Fruit fly (Drosophila melanogaster) whole organism, prepupa: ENCODE results near the gene Sf3b2.

Experiments used
- Blimp-1 ChIP-seq: fragments of 200-800 bp; sonication (Bioruptor generic); optimal IDR thresholded peaks from 3 replicates; lab custom pipeline; 2017; ENCODE audit warnings: missing biosample characterization, missing genetic modification characterization, mild to moderate bottlenecking, moderate library complexity, missing genetic modification reagents
- CG11294 ChIP-seq: fragments of 200-800 bp; sonication (Bioruptor generic); IDR thresholded peaks from 2 replicates; pipeline ENCODE4 v1.3.6; 2022; ENCODE audit warnings: missing biosample characterization, missing genetic modification characterization
- CG11762 ChIP-seq: fragments of 200-800 bp; sonication (Bioruptor generic); optimal IDR thresholded peaks from 3 replicates; lab custom pipeline; 2016; ENCODE audit warnings: missing biosample characterization, missing genetic modification characterization; ENCODE audit not compliant: insufficient read depth
- CG11902 ChIP-seq: fragments of 200-800 bp; sonication (Bioruptor generic); optimal IDR thresholded peaks from 3 replicates; lab custom pipeline; 2016; ENCODE audit warnings: missing biosample characterization, missing genetic modification characterization
- CG1621 ChIP-seq: fragments of 200-800 bp; sonication (Bioruptor generic); optimal IDR thresholded peaks from 3 replicates; lab custom pipeline; 2018; ENCODE audit warnings: missing biosample characterization, mild to moderate bottlenecking, missing genetic modification characterization
- CG16779 ChIP-seq: fragments of 200-800 bp; sonication (Bioruptor generic); optimal IDR thresholded peaks from 3 replicates; lab custom pipeline; 2017; ENCODE audit warnings: missing biosample characterization, mild to moderate bottlenecking, missing genetic modification characterization
- CG31627 ChIP-seq: fragments of 200-800 bp; sonication (Bioruptor generic); optimal IDR thresholded peaks from 3 replicates; lab custom pipeline; 2016; ENCODE audit warnings: missing biosample characterization, missing genetic modification characterization
- CG34406 ChIP-seq: fragments of 200-800 bp; sonication (Bioruptor generic); optimal IDR thresholded peaks from 3 replicates; lab custom pipeline; 2016; ENCODE audit warnings: missing biosample characterization, missing genetic modification characterization
- CG3919 ChIP-seq: fragments of 200-800 bp; sonication (Bioruptor generic); optimal IDR thresholded peaks from 3 replicates; lab custom pipeline; 2016; ENCODE audit warnings: missing biosample characterization, missing genetic modification characterization
- CG4318 ChIP-seq: fragments of 200-800 bp; sonication (Bioruptor generic); optimal IDR thresholded peaks from 3 replicates; lab custom pipeline; 2017; ENCODE audit warnings: missing biosample characterization, mild to moderate bottlenecking, missing genetic modification characterization
- CG6163 ChIP-seq: fragments of 200-800 bp; sonication (Bioruptor generic); IDR thresholded peaks from 3 replicates; pipeline ENCODE4 v1.3.6; 2022; ENCODE audit warnings: missing biosample characterization, missing genetic modification characterization
- CG6276 ChIP-seq: fragments of 200-800 bp; sonication (Bioruptor generic); optimal IDR thresholded peaks from 2 replicates; lab custom pipeline; 2017; ENCODE audit warnings: missing biosample characterization, mild to moderate bottlenecking, missing genetic modification characterization
- CG6792 ChIP-seq: fragments of 200-800 bp; sonication (Bioruptor generic); optimal IDR thresholded peaks from 3 replicates; lab custom pipeline; 2016; ENCODE audit warnings: missing biosample characterization, missing genetic modification characterization
- CG6808 ChIP-seq: fragments of 200-800 bp; sonication (Bioruptor generic); optimal IDR thresholded peaks from 3 replicates; lab custom pipeline; 2017; ENCODE audit warnings: missing biosample characterization, missing genetic modification characterization, mild to moderate bottlenecking, moderate library complexity, missing genetic modification reagents
- CG6854 ChIP-seq: fragments of 200-800 bp; sonication (Bioruptor generic); optimal IDR thresholded peaks from 2 replicates; lab custom pipeline; 2017; ENCODE audit warnings: missing biosample characterization, mild to moderate bottlenecking, missing genetic modification characterization
- CG7368 ChIP-seq: fragments of 200-800 bp; sonication (Bioruptor generic); optimal IDR thresholded peaks from 3 replicates; lab custom pipeline; 2016; ENCODE audit warnings: missing biosample characterization, missing genetic modification characterization
- CG8119 ChIP-seq: fragments of 200-800 bp; sonication (Bioruptor generic); IDR thresholded peaks from 3 replicates; pipeline ENCODE4 v1.3.6; 2022; ENCODE audit warnings: missing biosample characterization, missing genetic modification characterization
- CG8319 ChIP-seq: fragments of 200-800 bp; sonication (Bioruptor generic); optimal IDR thresholded peaks from 3 replicates; lab custom pipeline; 2016; ENCODE audit warnings: missing biosample characterization, missing genetic modification characterization
- CG9139 ChIP-seq: fragments of 200-800 bp; sonication (Bioruptor generic); optimal IDR thresholded peaks from 3 replicates; lab custom pipeline; 2017; ENCODE audit warnings: missing biosample characterization, mild to moderate bottlenecking, missing genetic modification characterization
- Eip78C ChIP-seq: fragments of 200-800 bp; sonication (Bioruptor generic); peaks from one replicate; lab custom pipeline; 2016; ENCODE audit warnings: missing biosample characterization, missing genetic modification characterization
- Eip93F ChIP-seq: fragments of 200-800 bp; sonication (Bioruptor generic); optimal IDR thresholded peaks from 2 replicates; lab custom pipeline; 2016; ENCODE audit warnings: missing biosample characterization, mild to moderate bottlenecking, missing genetic modification characterization
- Ets96B ChIP-seq: fragments of 200-800 bp; optimal IDR thresholded peaks from 2 replicates; lab custom pipeline; 2019; ENCODE audit warnings: missing biosample characterization, mild to moderate bottlenecking, missing genetic modification characterization, moderate library complexity
- Gug ChIP-seq: fragments of 200-800 bp; sonication (Bioruptor generic); IDR thresholded peaks from 2 replicates; pipeline ENCODE4 v1.3.6; 2022; ENCODE audit warnings: missing biosample characterization, missing genetic modification characterization
- Hr38 ChIP-seq: sonication (Bioruptor generic); optimal IDR thresholded peaks from 2 replicates; lab custom pipeline; 2016; ENCODE audit warnings: missing biosample characterization, missing genetic modification characterization
- Hr39 ChIP-seq: fragments of 200-800 bp; sonication (Bioruptor generic); optimal IDR thresholded peaks from 2 replicates; lab custom pipeline; 2016; ENCODE audit warnings: missing biosample characterization, missing genetic modification characterization
- Met ChIP-seq: fragments of 200-800 bp; sonication (Bioruptor generic); optimal IDR thresholded peaks from 3 replicates; lab custom pipeline; 2016; ENCODE audit warnings: missing biosample characterization, missing genetic modification characterization
- OdsH ChIP-seq: fragments of 200-800 bp; sonication (Bioruptor generic); optimal IDR thresholded peaks from 3 replicates; lab custom pipeline; 2016; ENCODE audit warnings: missing biosample characterization, missing genetic modification characterization
- Smox ChIP-seq: fragments of 200-800 bp; sonication (Bioruptor generic); optimal IDR thresholded peaks from 3 replicates; lab custom pipeline; 2016; ENCODE audit warnings: missing biosample characterization, missing genetic modification characterization
- Sox102F ChIP-seq: fragments of 200-800 bp; sonication (Bioruptor generic); optimal IDR thresholded peaks from 2 replicates; lab custom pipeline; 2016; ENCODE audit warnings: missing biosample characterization, mild to moderate bottlenecking, missing genetic modification characterization
- Sox14 ChIP-seq: fragments of 200-800 bp; sonication (Bioruptor generic); optimal IDR thresholded peaks from 3 replicates; lab custom pipeline; 2016; ENCODE audit warnings: missing biosample characterization, missing genetic modification characterization
- achi ChIP-seq: fragments of 200-800 bp; sonication (Bioruptor generic); optimal IDR thresholded peaks from 3 replicates; lab custom pipeline; 2016; ENCODE audit warnings: missing biosample characterization, missing genetic modification characterization
- acj6 ChIP-seq: fragments of 200-800 bp; sonication (Bioruptor generic); optimal IDR thresholded peaks from 3 replicates; lab custom pipeline; 2016; ENCODE audit warnings: missing biosample characterization, missing genetic modification characterization
- cyc ChIP-seq: fragments of 200-800 bp; sonication (Bioruptor generic); optimal IDR thresholded peaks from 3 replicates; lab custom pipeline; 2016; ENCODE audit warnings: missing biosample characterization, missing genetic modification characterization
- dsx ChIP-seq: fragments of 200-800 bp; optimal IDR thresholded peaks from 3 replicates; lab custom pipeline; 2019; ENCODE audit warnings: missing biosample characterization, mild to moderate bottlenecking, missing genetic modification characterization, moderate library complexity; ENCODE audit not compliant: poor library complexity, severe bottlenecking
- eg ChIP-seq: fragments of 200-800 bp; sonication (Bioruptor generic); IDR thresholded peaks from 3 replicates; pipeline ENCODE4 v1.3.6; 2022; ENCODE audit warnings: missing biosample characterization, missing genetic modification characterization
- fd59A ChIP-seq: fragments of 200-800 bp; sonication (Bioruptor generic); optimal IDR thresholded peaks from 2 replicates; lab custom pipeline; 2017; ENCODE audit warnings: missing biosample characterization, mild to moderate bottlenecking, missing genetic modification characterization, missing genetic modification reagents
- fd85E ChIP-seq: fragments of 200-800 bp; sonication (Bioruptor generic); optimal IDR thresholded peaks from 3 replicates; lab custom pipeline; 2016; ENCODE audit warnings: missing biosample characterization, missing genetic modification characterization
- fkh ChIP-seq: fragments of 200-800 bp; sonication (Bioruptor generic); optimal IDR thresholded peaks from 3 replicates; lab custom pipeline; 2017; ENCODE audit warnings: missing biosample characterization, mild to moderate bottlenecking, missing genetic modification characterization, moderate library complexity
- lz ChIP-seq: fragments of 200-800 bp; sonication (Bioruptor generic); optimal IDR thresholded peaks from 3 replicates; lab custom pipeline; 2016; ENCODE audit warnings: missing biosample characterization, missing genetic modification characterization
- net ChIP-seq: fragments of 200-800 bp; sonication (Bioruptor generic); optimal IDR thresholded peaks from 3 replicates; lab custom pipeline; 2016; ENCODE audit warnings: missing biosample characterization, missing genetic modification characterization
- pdm3 ChIP-seq: fragments of 200-800 bp; sonication (Bioruptor generic); optimal IDR thresholded peaks from 3 replicates; lab custom pipeline; 2016; ENCODE audit warnings: missing biosample characterization, missing genetic modification characterization
- salr ChIP-seq, 2 experiments: fragments of 200-800 bp; sonication (Bioruptor generic); optimal IDR thresholded peaks; 3 replicates each; lab custom pipeline; 2016 to 2018; ENCODE audit warnings: missing biosample characterization in 2 of 2, missing genetic modification characterization in 2 of 2, mild to moderate bottlenecking in 1 of 2
- ss ChIP-seq, 2 experiments: fragments of 200-800 bp; sonication (Bioruptor generic); optimal IDR thresholded peaks; 2 replicates in 1 of 2; 3 replicates in 1 of 2; lab custom pipeline; 2017 to 2018; ENCODE audit warnings: mild to moderate bottlenecking in 2 of 2, missing biosample characterization in 2 of 2, missing genetic modification characterization in 2 of 2, moderate library complexity in 1 of 2
- svp ChIP-seq: fragments of 200-800 bp; sonication (Bioruptor generic); peaks from one replicate; lab custom pipeline; 2016; ENCODE audit warnings: missing biosample characterization, missing genetic modification characterization
- topi ChIP-seq: fragments of 200-800 bp; sonication (Bioruptor generic); optimal IDR thresholded peaks from 3 replicates; lab custom pipeline; 2016; ENCODE audit warnings: missing biosample characterization, missing genetic modification characterization
- vri ChIP-seq: fragments of 200-800 bp; sonication (Bioruptor generic); optimal IDR thresholded peaks from 3 replicates; lab custom pipeline; 2016; ENCODE audit warnings: missing biosample characterization, mild to moderate bottlenecking, missing genetic modification characterization

The Sf3b2 gene

dm6 chr2L:3058772-3059623 is 30.0 kb upstream of the Sf3b2 start (continued):
- peak; percentile 9 for TF ChIP-seq Hr39
- no peak for TF ChIP-seq Smox (GFP tag; lab: Kevin White, UChicago)
- no peak for TF ChIP-seq CG7368 (GFP tag; lab: Kevin White, UChicago)
- no peak for TF ChIP-seq OdsH
- TF ChIP-seq Ets96B (tag; lab: Kevin White, UChicago), result no peak
- TF ChIP-seq CG4318 (GFP tag; lab: Kevin White, UChicago), result no peak
- no peak for TF ChIP-seq CG16779
- TF ChIP-seq Eip93F, result no peak
- TF ChIP-seq salr (GFP tag; optimal IDR thresholded peaks at IDR 0.05; lab: Kevin White, UChicago), result peak in 1 of 2 experiments; percentile 5
- TF ChIP-seq Blimp-1 (GFP tag; lab: Kevin White, UChicago), result no peak
- TF ChIP-seq CG8319, result no peak
- peak; percentile 63; the same call in 2 of the 3 replicates for TF ChIP-seq CG6163 (GFP tag; lab: Robert Waterston, UW)
- no peak for TF ChIP-seq CG11902
- no peak for TF ChIP-seq net (GFP tag; lab: Kevin White, UChicago)
- TF ChIP-seq acj6 (GFP tag; lab: Kevin White, UChicago), result no peak
- no peak for TF ChIP-seq CG1621 (tag; lab: Kevin White, UChicago)
- TF ChIP-seq CG31627 (GFP tag; lab: Kevin White, UChicago), result peak; percentile 16
- no peak for TF ChIP-seq CG11762 (GFP tag; lab: Kevin White, UChicago)
- no peak for TF ChIP-seq fd59A (GFP tag; lab: Kevin White, UChicago)
- TF ChIP-seq CG3919 (GFP tag; lab: Kevin White, UChicago), result peak; percentile 12
- TF ChIP-seq Hr38 (GFP tag; lab: Kevin White, UChicago), result no peak
- TF ChIP-seq CG6808 (GFP tag; lab: Kevin White, UChicago), result no peak
- TF ChIP-seq vri (GFP tag; lab: Kevin White, UChicago), result no peak
- TF ChIP-seq CG8119 (GFP tag; lab: Robert Waterston, UW), result peak; percentile 39; the same call in 2 of the 3 replicates
- TF ChIP-seq Eip78C (GFP tag; lab: Kevin White, UChicago), result peak; percentile 73
- TF ChIP-seq lz (GFP tag; lab: Kevin White, UChicago), result no peak
- TF ChIP-seq eg (GFP tag; lab: Robert Waterston, UW), result peak; percentile 44
- no peak for TF ChIP-seq topi (GFP tag; lab: Kevin White, UChicago)
- no peak for TF ChIP-seq CG6854
- TF ChIP-seq pdm3 (GFP tag; lab: Kevin White, UChicago), result peak; percentile 31
- TF ChIP-seq fd85E, result no peak
- peak; percentile 36 for TF ChIP-seq Sox102F (GFP tag; lab: Kevin White, UChicago)
- no peak for TF ChIP-seq ss (GFP tag; optimal IDR thresholded peaks at IDR 0.05; lab: Kevin White, UChicago)

- TF ChIP-seq Sox102F (GFP tag; lab: Kevin White, UChicago), result no peak
- no peak for TF ChIP-seq CG9139 (GFP tag; lab: Kevin White, UChicago)
- TF ChIP-seq fd85E, result no peak
- no peak for TF ChIP-seq Gug (GFP tag; lab: Robert Waterston, UW)
- TF ChIP-seq eg (GFP tag; lab: Robert Waterston, UW), result no peak
- no peak for TF ChIP-seq Ets96B (tag; lab: Kevin White, UChicago)
- TF ChIP-seq Hr39, result no peak
- no peak for TF ChIP-seq acj6 (GFP tag; lab: Kevin White, UChicago)
- TF ChIP-seq Hr38 (GFP tag; lab: Kevin White, UChicago), result no peak
- TF ChIP-seq svp (GFP tag; lab: Kevin White, UChicago), result peak; percentile 94
- TF ChIP-seq Met (GFP tag; lab: Kevin White, UChicago), result no peak
- no peak for TF ChIP-seq CG34406
- peak; percentile 56 for TF ChIP-seq vri (GFP tag; lab: Kevin White, UChicago)
- no peak for TF ChIP-seq achi (GFP tag; lab: Kevin White, UChicago)
- TF ChIP-seq CG11762 (GFP tag; lab: Kevin White, UChicago), result no peak
- TF ChIP-seq CG4318 (GFP tag; lab: Kevin White, UChicago), result no peak
- TF ChIP-seq fkh (GFP tag; lab: Kevin White, UChicago), result peak; percentile 82
- TF ChIP-seq CG16779, result no peak
- TF ChIP-seq CG6276 (GFP tag; lab: Kevin White, UChicago), result no peak
- no peak for TF ChIP-seq cyc (GFP tag; lab: Kevin White, UChicago)
- peak; percentile 12 for TF ChIP-seq CG6792 (GFP tag; lab: Kevin White, UChicago)
- TF ChIP-seq CG11294 (GFP tag; lab: Robert Waterston, UW), result no peak
- TF ChIP-seq Eip78C (GFP tag; lab: Kevin White, UChicago), result peak; percentile 52
- TF ChIP-seq Sox14 (GFP tag; lab: Kevin White, UChicago), result no peak
- TF ChIP-seq fd59A (GFP tag; lab: Kevin White, UChicago), result no peak
- no peak for TF ChIP-seq dsx
Observed at dm6 chr2L:3057951-3058771, 29.2 kb upstream of the Sf3b2 start.
